Worm (Caenorhabditis elegans) whole organism, L1 larva: Measurements from ENCODE around the gene inos-1.

Experiments
- C04F5.9 ChIP-seq: sonication (generic microtip); optimal IDR thresholded peaks from 2 replicates; lab custom pipeline; 2016; ENCODE audit warnings: missing genetic modification characterization, missing compliant biosample characterization
- C34B4.2 ChIP-seq: sonication (generic microtip); optimal IDR thresholded peaks from 2 replicates; lab custom pipeline; 2017; ENCODE audit warnings: mild to moderate bottlenecking, missing genetic modification characterization, missing compliant biosample characterization
- Y116A8C.19 ChIP-seq: sonication (generic microtip); optimal IDR thresholded peaks from 2 replicates; lab custom pipeline; 2016; ENCODE audit warnings: missing compliant biosample characterization, missing genetic modification characterization, borderline replicate concordance
- aha-1 ChIP-seq: fragments of 150-350 bp; optimal IDR thresholded peaks from 2 replicates; lab custom pipeline; 2014; ENCODE audit warnings: missing biosample characterization, missing genetic modification characterization
- alr-1 ChIP-seq: fragments of 200-800 bp; sonication (Bioruptor generic); optimal IDR thresholded peaks from 2 replicates; lab custom pipeline; 2018; ENCODE audit warnings: borderline replicate concordance, mild to moderate bottlenecking, missing genetic modification characterization, missing compliant biosample characterization
- aly-2 ChIP-seq: fragments of 150-350 bp; optimal IDR thresholded peaks from 2 replicates; lab custom pipeline; 2014; ENCODE audit warnings: missing biosample characterization, missing genetic modification characterization
- blmp-1 ChIP-seq: fragments of 150-350 bp; optimal IDR thresholded peaks from 2 replicates; lab custom pipeline; 2014; ENCODE audit warnings: missing biosample characterization, missing genetic modification characterization
- ceh-82 ChIP-seq, 3 experiments: fragments of 150-350 bp in 1 of 3; sonication (generic microtip) in 2 of 3; optimal IDR thresholded peaks; 2 replicates each; lab custom pipeline; 2014 to 2017; ENCODE audit warnings: missing biosample characterization in 3 of 3, missing genetic modification characterization in 3 of 3
- ceh-88 ChIP-seq: fragments of 200-800 bp; sonication (Bioruptor generic); IDR thresholded peaks from 2 replicates; pipeline ENCODE4 v1.3.6; 2022; ENCODE audit warnings: missing genetic modification characterization, missing compliant biosample characterization
- ceh-90 ChIP-seq: sonication (generic microtip); optimal IDR thresholded peaks from 2 replicates; lab custom pipeline; 2016; ENCODE audit warnings: missing genetic modification characterization, missing compliant biosample characterization
- ces-1 ChIP-seq: fragments of 150-350 bp; optimal IDR thresholded peaks from 2 replicates; lab custom pipeline; 2014; ENCODE audit warnings: missing biosample characterization, missing genetic modification reagents, missing genetic modification characterization
- efl-3 ChIP-seq: fragments of 200-800 bp; sonication (Bioruptor generic); optimal IDR thresholded peaks from 2 replicates; lab custom pipeline; 2018; ENCODE audit warnings: mild to moderate bottlenecking, missing genetic modification characterization, missing compliant biosample characterization
- egl-13 ChIP-seq: sonication (generic microtip); optimal IDR thresholded peaks from 2 replicates; lab custom pipeline; 2016; ENCODE audit warnings: missing genotype, missing genetic modification reagents, missing genetic modification characterization, missing compliant biosample characterization
- elt-2 ChIP-seq: sonication (generic microtip); optimal IDR thresholded peaks from 2 replicates; lab custom pipeline; 2016; ENCODE audit warnings: missing genetic modification characterization, mild to moderate bottlenecking, inconsistent platforms, missing compliant biosample characterization, missing genetic modification reagents
- ets-5 ChIP-seq: fragments of 200-800 bp; sonication (Bioruptor generic); IDR thresholded peaks from 2 replicates; pipeline ENCODE4 v1.3.6; 2022; ENCODE audit warnings: missing genetic modification characterization, missing compliant biosample characterization
- fkh-10 ChIP-seq: sonication (generic microtip); optimal IDR thresholded peaks from 2 replicates; lab custom pipeline; 2017; ENCODE audit warnings: missing biosample characterization, missing genetic modification reagents, missing genetic modification characterization
- fkh-4 ChIP-seq: sonication (generic microtip); optimal IDR thresholded peaks from 2 replicates; lab custom pipeline; 2016; ENCODE audit warnings: missing compliant biosample characterization, missing genetic modification characterization, borderline replicate concordance
- fkh-8 ChIP-seq: sonication (generic microtip); optimal IDR thresholded peaks from 2 replicates; lab custom pipeline; 2016; ENCODE audit warnings: mild to moderate bottlenecking, missing genetic modification characterization, missing compliant biosample characterization
- grh-1 ChIP-seq: fragments of 200-800 bp; sonication (Bioruptor generic); IDR thresholded peaks from 2 replicates; pipeline ENCODE4 v1.3.6; 2022; ENCODE audit warnings: missing genetic modification reagents, missing genetic modification characterization, missing compliant biosample characterization
- hlh-17 ChIP-seq: fragments of 200-800 bp; sonication (Bioruptor generic); optimal IDR thresholded peaks from 2 replicates; lab custom pipeline; 2018; ENCODE audit warnings: missing genetic modification characterization, mild to moderate bottlenecking, missing compliant biosample characterization, moderate library complexity, borderline replicate concordance
- hlh-4 ChIP-seq: sonication (generic microtip); optimal IDR thresholded peaks from 2 replicates; lab custom pipeline; 2016; ENCODE audit warnings: mild to moderate bottlenecking, missing genetic modification characterization, missing compliant biosample characterization
- jun-1 ChIP-seq: fragments of 150-350 bp; optimal IDR thresholded peaks from 2 replicates; lab custom pipeline; 2014; ENCODE audit warnings: missing biosample characterization, missing genetic modification reagents, missing genetic modification characterization
- lin-13 ChIP-seq: fragments of 150-350 bp; optimal IDR thresholded peaks from 2 replicates; lab custom pipeline; 2014; ENCODE audit warnings: missing biosample characterization, missing genetic modification reagents, missing genetic modification characterization
- lin-15B ChIP-seq: fragments of 150-350 bp; sonication (generic microtip); optimal IDR thresholded peaks from 3 replicates; lab custom pipeline; 2014; ENCODE audit warnings: missing biosample characterization, missing genetic modification characterization
- lin-39 ChIP-seq: fragments of 150-350 bp; optimal IDR thresholded peaks from 2 replicates; lab custom pipeline; 2014; ENCODE audit warnings: missing biosample characterization, missing genetic modification reagents, missing genetic modification characterization
- lir-3 ChIP-seq: sonication (generic microtip); optimal IDR thresholded peaks from 2 replicates; lab custom pipeline; 2016; ENCODE audit warnings: mild to moderate bottlenecking, missing genetic modification characterization, moderate library complexity, missing compliant biosample characterization; ENCODE audit not compliant: poor library complexity
- lsy-2 ChIP-seq, 2 experiments: fragments of 150-350 bp; optimal IDR thresholded peaks; 2 replicates each; lab custom pipeline; 2014; ENCODE audit warnings: missing biosample characterization in 2 of 2, missing genetic modification characterization in 2 of 2
- mab-9 ChIP-seq: fragments of 200-800 bp; sonication (Bioruptor generic); IDR thresholded peaks from 2 replicates; pipeline ENCODE4 v1.3.6; 2022; ENCODE audit warnings: missing genetic modification reagents, missing genetic modification characterization, missing compliant biosample characterization
- mdl-1 ChIP-seq, 2 experiments: fragments of 150-350 bp; optimal IDR thresholded peaks; 2 replicates each; lab custom pipeline; 2014 to 2017; ENCODE audit warnings: missing biosample characterization in 2 of 2, missing genetic modification characterization in 2 of 2, inconsistent platforms in 1 of 2
- mef-2 ChIP-seq: fragments of 150-350 bp; optimal IDR thresholded peaks from 2 replicates; lab custom pipeline; 2014; ENCODE audit warnings: missing biosample characterization, missing genetic modification characterization
- nhr-11 ChIP-seq: fragments of 150-350 bp; optimal IDR thresholded peaks from 2 replicates; lab custom pipeline; 2014; ENCODE audit warnings: missing biosample characterization, missing genetic modification characterization
- nhr-12 ChIP-seq: sonication (generic microtip); optimal IDR thresholded peaks from 2 replicates; lab custom pipeline; 2017; ENCODE audit warnings: missing biosample characterization, missing genetic modification characterization
- nhr-20 ChIP-seq: sonication (generic microtip); optimal IDR thresholded peaks from 2 replicates; lab custom pipeline; 2016; ENCODE audit warnings: mild to moderate bottlenecking, missing genetic modification characterization, missing compliant biosample characterization
- nhr-47 ChIP-seq: sonication (generic microtip); optimal IDR thresholded peaks from 2 replicates; lab custom pipeline; 2016; ENCODE audit warnings: mild to moderate bottlenecking, missing genetic modification characterization, moderate library complexity, missing compliant biosample characterization
- nhr-71 ChIP-seq: sonication (generic microtip); optimal IDR thresholded peaks from 2 replicates; lab custom pipeline; 2016; ENCODE audit warnings: mild to moderate bottlenecking, missing genetic modification characterization, moderate library complexity, missing compliant biosample characterization
- nhr-77 ChIP-seq: fragments of 150-350 bp; optimal IDR thresholded peaks from 2 replicates; lab custom pipeline; 2014; ENCODE audit warnings: missing biosample characterization, missing genetic modification characterization
- nhr-84 ChIP-seq: sonication (generic microtip); optimal IDR thresholded peaks from 2 replicates; lab custom pipeline; 2017; ENCODE audit warnings: missing biosample characterization, missing genetic modification characterization
- nhr-90 ChIP-seq: sonication (generic microtip); optimal IDR thresholded peaks from 2 replicates; lab custom pipeline; 2016; ENCODE audit warnings: mild to moderate bottlenecking, missing genetic modification characterization, missing compliant biosample characterization; ENCODE audit not compliant: poor library complexity
- pag-3 ChIP-seq: sonication (generic microtip); optimal IDR thresholded peaks from 2 replicates; lab custom pipeline; 2017; ENCODE audit warnings: missing genetic modification characterization, mild to moderate bottlenecking, missing compliant biosample characterization, antibody characterized with exemption, borderline replicate concordance; ENCODE audit not compliant: insufficient read depth
- rnt-1 ChIP-seq: sonication (generic microtip); optimal IDR thresholded peaks from 2 replicates; lab custom pipeline; 2016; ENCODE audit warnings: mild to moderate bottlenecking, missing genetic modification characterization, moderate library complexity, missing compliant biosample characterization
- snpc-4 ChIP-seq: fragments of 150-350 bp; optimal IDR thresholded peaks from 2 replicates; lab custom pipeline; 2014; ENCODE audit warnings: missing biosample characterization, missing genetic modification characterization
- sox-4 ChIP-seq: sonication (generic microtip); optimal IDR thresholded peaks from 2 replicates; lab custom pipeline; 2016; ENCODE audit warnings: missing genetic modification characterization, missing compliant biosample characterization
- sptf-1 ChIP-seq: fragments of 150-350 bp; optimal IDR thresholded peaks from 2 replicates; lab custom pipeline; 2014; ENCODE audit warnings: missing biosample characterization, missing genetic modification characterization
- swsn-7 ChIP-seq: sonication (generic microtip); optimal IDR thresholded peaks from 2 replicates; lab custom pipeline; 2016; ENCODE audit warnings: missing genetic modification characterization, missing compliant biosample characterization
- tlp-1 ChIP-seq: fragments of 150-350 bp; optimal IDR thresholded peaks from 2 replicates; lab custom pipeline; 2014; ENCODE audit warnings: missing biosample characterization, missing genetic modification characterization
- unc-62 ChIP-seq: fragments of 150-350 bp; optimal IDR thresholded peaks from 2 replicates; lab custom pipeline; 2014; ENCODE audit warnings: missing biosample characterization, missing genetic modification reagents, missing genetic modification characterization
- unc-86 ChIP-seq: sonication (generic microtip); optimal IDR thresholded peaks from 2 replicates; lab custom pipeline; 2016; ENCODE audit warnings: missing genetic modification characterization, missing compliant biosample characterization
- unc-98 ChIP-seq: fragments of 200-800 bp; sonication (Bioruptor generic); IDR thresholded peaks from 2 replicates; pipeline ENCODE4 v1.3.6; 2022; ENCODE audit warnings: missing genetic modification characterization, missing compliant biosample characterization
- vab-15 ChIP-seq: sonication (generic microtip); optimal IDR thresholded peaks from 2 replicates; lab custom pipeline; 2017; ENCODE audit warnings: missing genotype, mild to moderate bottlenecking, missing genetic modification characterization, missing compliant biosample characterization
- xbp-1 ChIP-seq: sonication (generic microtip); optimal IDR thresholded peaks from 2 replicates; lab custom pipeline; 2016; ENCODE audit warnings: missing genetic modification characterization, missing compliant biosample characterization
- zip-4 ChIP-seq: fragments of 200-800 bp; sonication (Bioruptor generic); optimal IDR thresholded peaks from 2 replicates; lab custom pipeline; 2018; ENCODE audit warnings: mild to moderate bottlenecking, missing genetic modification characterization, moderate library complexity, missing compliant biosample characterization
- ztf-11 ChIP-seq, 2 experiments: sonication (generic microtip); optimal IDR thresholded peaks; 2 replicates each; lab custom pipeline; 2016 to 2017; ENCODE audit warnings: missing genetic modification characterization in 2 of 2, missing biosample characterization in 1 of 2, missing compliant biosample characterization in 1 of 2

The inos-1 gene

ce11 chrII:11746782-11747288, 46.7 kb upstream of the inos-1 start:
- no peak for TF ChIP-seq grh-1 (GFP tag; lab: Robert Waterston, UW)
- TF ChIP-seq rnt-1 (tag; lab: Kevin White, UChicago) = no peak
- no peak for TF ChIP-seq lin-15B
- peak; percentile 42 for TF ChIP-seq snpc-4 (tag; lab: Kevin White, UChicago)
- TF ChIP-seq ztf-11 (tag; optimal IDR thresholded peaks at IDR 0.05; lab: Kevin White, UChicago) = peak in 1 of 2 experiments; percentile 70
- TF ChIP-seq mdl-1 (tag; optimal IDR thresholded peaks at IDR 0.05; lab: Kevin White, UChicago) = no peak
- peak; percentile 92 for TF ChIP-seq fkh-8 (tag; lab: Kevin White, UChicago)
- TF ChIP-seq egl-13 = peak; percentile 69
- no peak for TF ChIP-seq C34B4.2 (tag; lab: Kevin White, UChicago)
- peak; percentile 41 for TF ChIP-seq nhr-20 (tag; lab: Kevin White, UChicago)
- TF ChIP-seq lin-39 (tag; lab: Kevin White, UChicago) = no peak
- no peak for TF ChIP-seq aha-1 (tag; lab: Kevin White, UChicago)
- no peak for TF ChIP-seq fkh-4
- peak; percentile 71 for TF ChIP-seq fkh-10 (GFP tag; lab: Kevin White, UChicago)
- peak; percentile 42 for TF ChIP-seq xbp-1 (tag; lab: Kevin White, UChicago)
- no peak for TF ChIP-seq nhr-84 (tag; lab: Kevin White, UChicago)
- TF ChIP-seq lir-3 (tag; lab: Kevin White, UChicago) = peak; percentile 55
- TF ChIP-seq hlh-17 (GFP tag; lab: Kevin White, UChicago) = no peak
- TF ChIP-seq ceh-82 (tag; optimal IDR thresholded peaks at IDR 0.05; lab: Kevin White, UChicago) = peak; percentile 42 to 78 (median 70)
- peak; percentile 1 to 57 for TF ChIP-seq lsy-2 (tag; optimal IDR thresholded peaks at IDR 0.05; lab: Kevin White, UChicago)
- TF ChIP-seq pag-3 (tag; lab: Kevin White, UChicago) = no peak
- TF ChIP-seq efl-3 (GFP tag; lab: Kevin White, UChicago) = no peak
- TF ChIP-seq nhr-77 (tag; lab: Kevin White, UChicago) = peak; percentile 70
- TF ChIP-seq alr-1 (tag; lab: Kevin White, UChicago) = no peak
- no peak for TF ChIP-seq nhr-90
- peak; percentile 77 for TF ChIP-seq nhr-47 (tag; lab: Kevin White, UChicago)
- peak; percentile 64 for TF ChIP-seq lin-13 (GFP tag; lab: Kevin White, UChicago)
- TF ChIP-seq tlp-1 = no peak
- peak; percentile 81 for TF ChIP-seq unc-86 (tag; lab: Kevin White, UChicago)
- peak; percentile 43 for TF ChIP-seq jun-1 (tag; lab: Kevin White, UChicago)
- TF ChIP-seq zip-4 (GFP tag; lab: Kevin White, UChicago) = peak; percentile 34
- TF ChIP-seq blmp-1 (tag; lab: Kevin White, UChicago) = no peak
- TF ChIP-seq ceh-88 (GFP tag; lab: Robert Waterston, UW) = no peak
- TF ChIP-seq ces-1 = no peak
- TF ChIP-seq aly-2 (tag; lab: Kevin White, UChicago) = no peak
- peak; percentile 48 for TF ChIP-seq sox-4 (tag; lab: Kevin White, UChicago)
- peak; percentile 83 for TF ChIP-seq nhr-71 (tag; lab: Kevin White, UChicago)
- TF ChIP-seq unc-98 = no peak
- TF ChIP-seq ets-5 (GFP tag; lab: Robert Waterston, UW) = no peak
- TF ChIP-seq nhr-12 (tag; lab: Kevin White, UChicago) = no peak
- TF ChIP-seq Y116A8C.19 (tag; lab: Kevin White, UChicago) = no peak
- TF ChIP-seq mef-2 (tag; lab: Kevin White, UChicago) = peak; percentile 56
- no peak for TF ChIP-seq ceh-90 (tag; lab: Kevin White, UChicago)
- no peak for TF ChIP-seq vab-15
- no peak for TF ChIP-seq unc-62 (GFP tag; lab: Kevin White, UChicago)
- peak; percentile 72 for TF ChIP-seq mab-9 (GFP tag; lab: Robert Waterston, UW)
- TF ChIP-seq C04F5.9 (tag; lab: Kevin White, UChicago) = no peak
- TF ChIP-seq nhr-11 (tag; lab: Kevin White, UChicago) = no peak
- TF ChIP-seq elt-2 (tag; lab: Kevin White, UChicago) = no peak
- no peak for TF ChIP-seq hlh-4 (tag; lab: Kevin White, UChicago)
- TF ChIP-seq sptf-1 (tag; lab: Kevin White, UChicago) = no peak
- peak; percentile 72 for TF ChIP-seq swsn-7 (tag; lab: Kevin White, UChicago)
